Worm (Caenorhabditis elegans) whole organism, young adult: ENCODE data around the gene sma-6.

ENCODE experiments used
- atf-7 ChIP-seq: sonication (generic microtip); optimal IDR thresholded peaks from 2 replicates; lab custom pipeline; 2017; ENCODE audit warnings: mild to moderate bottlenecking, missing genetic modification characterization, missing compliant biosample characterization
- repo-1 ChIP-seq: sonication (generic microtip); optimal IDR thresholded peaks from 2 replicates; lab custom pipeline; 2017; ENCODE audit warnings: mild to moderate bottlenecking, missing genetic modification characterization, missing compliant biosample characterization
- unc-130 ChIP-seq: sonication (generic microtip); optimal IDR thresholded peaks from 2 replicates; lab custom pipeline; 2016; ENCODE audit warnings: missing genetic modification reagents, missing genetic modification characterization, missing compliant biosample characterization

DNA sequence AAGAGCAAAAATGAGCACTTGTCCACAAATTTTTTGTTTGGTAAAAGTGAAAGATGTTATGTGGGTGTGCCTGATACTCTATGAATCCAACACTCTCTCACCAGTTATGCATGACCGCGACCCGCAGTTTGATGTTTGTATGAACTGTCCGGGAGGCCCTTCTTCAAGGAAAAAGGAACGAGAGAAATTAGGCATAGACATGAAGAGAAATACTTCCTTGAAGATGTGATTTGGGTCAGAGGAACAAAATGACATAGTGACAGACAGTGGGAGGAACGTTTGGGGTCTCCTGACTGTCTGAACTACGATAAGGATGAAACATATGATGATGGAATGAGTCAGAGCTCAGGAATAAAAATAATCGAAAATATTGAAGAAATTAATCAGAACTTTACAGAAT, 16.8 kb downstream of the sma-6 start:
- TF ChIP-seq repo-1 (tag; lab: Kevin White, UChicago), result no peak
- no peak for TF ChIP-seq atf-7
- TF ChIP-seq unc-130, result no peak
